Worm (Caenorhabditis elegans) whole organism, L1 larva: ENCODE results near the gene atf-2.

ENCODE experiments used
- C04F5.9 ChIP-seq: sonication (generic microtip); optimal IDR thresholded peaks from 2 replicates; lab custom pipeline; 2016; ENCODE audit warnings: missing genetic modification characterization, missing compliant biosample characterization
- C16A3.4 ChIP-seq: fragments of 150-350 bp; optimal IDR thresholded peaks from 2 replicates; lab custom pipeline; 2014; ENCODE audit warnings: missing biosample characterization, missing genetic modification characterization
- C34B4.2 ChIP-seq: sonication (generic microtip); optimal IDR thresholded peaks from 2 replicates; lab custom pipeline; 2017; ENCODE audit warnings: mild to moderate bottlenecking, missing genetic modification characterization, missing compliant biosample characterization
- Y116A8C.19 ChIP-seq: sonication (generic microtip); optimal IDR thresholded peaks from 2 replicates; lab custom pipeline; 2016; ENCODE audit warnings: missing compliant biosample characterization, missing genetic modification characterization, borderline replicate concordance
- aly-2 ChIP-seq: fragments of 150-350 bp; optimal IDR thresholded peaks from 2 replicates; lab custom pipeline; 2014; ENCODE audit warnings: missing biosample characterization, missing genetic modification characterization
- ama-1 ChIP-seq: fragments of 150-350 bp; optimal IDR thresholded peaks from 2 replicates; lab custom pipeline; 2014
- blmp-1 ChIP-seq: fragments of 150-350 bp; optimal IDR thresholded peaks from 2 replicates; lab custom pipeline; 2014; ENCODE audit warnings: missing biosample characterization, missing genetic modification characterization
- ceh-8 ChIP-seq: fragments of 200-800 bp; sonication (Bioruptor generic); optimal IDR thresholded peaks from 2 replicates; lab custom pipeline; 2018; ENCODE audit warnings: mild to moderate bottlenecking, missing genetic modification characterization, moderate library complexity, missing compliant biosample characterization
- ceh-82 ChIP-seq, 3 experiments: fragments of 150-350 bp in 1 of 3; sonication (generic microtip) in 2 of 3; optimal IDR thresholded peaks; 2 replicates each; lab custom pipeline; 2014 to 2017; ENCODE audit warnings: missing biosample characterization in 3 of 3, missing genetic modification characterization in 3 of 3
- ceh-88 ChIP-seq: fragments of 200-800 bp; sonication (Bioruptor generic); IDR thresholded peaks from 2 replicates; pipeline ENCODE4 v1.3.6; 2022; ENCODE audit warnings: missing genetic modification characterization, missing compliant biosample characterization
- ceh-90 ChIP-seq: sonication (generic microtip); optimal IDR thresholded peaks from 2 replicates; lab custom pipeline; 2016; ENCODE audit warnings: missing genetic modification characterization, missing compliant biosample characterization
- ces-1 ChIP-seq: fragments of 150-350 bp; optimal IDR thresholded peaks from 2 replicates; lab custom pipeline; 2014; ENCODE audit warnings: missing biosample characterization, missing genetic modification reagents, missing genetic modification characterization
- dsc-1 ChIP-seq: sonication (generic microtip); optimal IDR thresholded peaks from 2 replicates; lab custom pipeline; 2016; ENCODE audit warnings: mild to moderate bottlenecking, missing genetic modification characterization, missing compliant biosample characterization
- egl-13 ChIP-seq: sonication (generic microtip); optimal IDR thresholded peaks from 2 replicates; lab custom pipeline; 2016; ENCODE audit warnings: missing genotype, missing genetic modification reagents, missing genetic modification characterization, missing compliant biosample characterization
- egl-27 ChIP-seq, 2 experiments: fragments of 150-350 bp in 1 of 2; sonication (generic microtip); optimal IDR thresholded peaks; 3 replicates each; lab custom pipeline; 2017 to 2018; ENCODE audit warnings: missing biosample characterization in 2 of 2, missing genetic modification characterization in 2 of 2, missing genetic modification reagents in 2 of 2
- elt-2 ChIP-seq: sonication (generic microtip); optimal IDR thresholded peaks from 2 replicates; lab custom pipeline; 2016; ENCODE audit warnings: missing genetic modification characterization, mild to moderate bottlenecking, inconsistent platforms, missing compliant biosample characterization, missing genetic modification reagents
- fkh-8 ChIP-seq: sonication (generic microtip); optimal IDR thresholded peaks from 2 replicates; lab custom pipeline; 2016; ENCODE audit warnings: mild to moderate bottlenecking, missing genetic modification characterization, missing compliant biosample characterization
- hlh-17 ChIP-seq: fragments of 200-800 bp; sonication (Bioruptor generic); optimal IDR thresholded peaks from 2 replicates; lab custom pipeline; 2018; ENCODE audit warnings: missing genetic modification characterization, mild to moderate bottlenecking, missing compliant biosample characterization, moderate library complexity, borderline replicate concordance
- hpl-2 ChIP-seq: fragments of 150-350 bp; optimal IDR thresholded peaks from 2 replicates; lab custom pipeline; 2014; ENCODE audit warnings: missing biosample characterization, missing genetic modification reagents, missing genetic modification characterization
- isw-1 ChIP-seq: fragments of 200-800 bp; sonication (Bioruptor generic); IDR thresholded peaks from 2 replicates; pipeline ENCODE4 v1.3.6; 2022; ENCODE audit warnings: missing genetic modification characterization, missing compliant biosample characterization
- lin-13 ChIP-seq: fragments of 150-350 bp; optimal IDR thresholded peaks from 2 replicates; lab custom pipeline; 2014; ENCODE audit warnings: missing biosample characterization, missing genetic modification reagents, missing genetic modification characterization
- lin-14 ChIP-seq: fragments of 200-800 bp; sonication (Bioruptor generic); optimal IDR thresholded peaks from 2 replicates; lab custom pipeline; 2018; ENCODE audit warnings: mild to moderate bottlenecking, missing genetic modification characterization, moderate library complexity, missing compliant biosample characterization
- lin-15B ChIP-seq: fragments of 150-350 bp; sonication (generic microtip); optimal IDR thresholded peaks from 3 replicates; lab custom pipeline; 2014; ENCODE audit warnings: missing biosample characterization, missing genetic modification characterization
- lsy-2 ChIP-seq, 2 experiments: fragments of 150-350 bp; optimal IDR thresholded peaks; 2 replicates each; lab custom pipeline; 2014; ENCODE audit warnings: missing biosample characterization in 2 of 2, missing genetic modification characterization in 2 of 2
- mef-2 ChIP-seq: fragments of 150-350 bp; optimal IDR thresholded peaks from 2 replicates; lab custom pipeline; 2014; ENCODE audit warnings: missing biosample characterization, missing genetic modification characterization
- nhr-12 ChIP-seq: sonication (generic microtip); optimal IDR thresholded peaks from 2 replicates; lab custom pipeline; 2017; ENCODE audit warnings: missing biosample characterization, missing genetic modification characterization
- nhr-20 ChIP-seq: sonication (generic microtip); optimal IDR thresholded peaks from 2 replicates; lab custom pipeline; 2016; ENCODE audit warnings: mild to moderate bottlenecking, missing genetic modification characterization, missing compliant biosample characterization
- nhr-237 ChIP-seq: fragments of 150-350 bp; optimal IDR thresholded peaks from 2 replicates; lab custom pipeline; 2014; ENCODE audit warnings: missing biosample characterization, missing genetic modification characterization
- nhr-28 ChIP-seq: fragments of 150-350 bp; optimal IDR thresholded peaks from 2 replicates; lab custom pipeline; 2014; ENCODE audit warnings: missing biosample characterization, missing genetic modification characterization
- nhr-47 ChIP-seq: sonication (generic microtip); optimal IDR thresholded peaks from 2 replicates; lab custom pipeline; 2016; ENCODE audit warnings: mild to moderate bottlenecking, missing genetic modification characterization, moderate library complexity, missing compliant biosample characterization
- nhr-71 ChIP-seq: sonication (generic microtip); optimal IDR thresholded peaks from 2 replicates; lab custom pipeline; 2016; ENCODE audit warnings: mild to moderate bottlenecking, missing genetic modification characterization, moderate library complexity, missing compliant biosample characterization
- nhr-77 ChIP-seq: fragments of 150-350 bp; optimal IDR thresholded peaks from 2 replicates; lab custom pipeline; 2014; ENCODE audit warnings: missing biosample characterization, missing genetic modification characterization
- nhr-84 ChIP-seq: sonication (generic microtip); optimal IDR thresholded peaks from 2 replicates; lab custom pipeline; 2017; ENCODE audit warnings: missing biosample characterization, missing genetic modification characterization
- nhr-85 ChIP-seq: sonication (generic microtip); peaks from one replicate; lab custom pipeline; 2016; ENCODE audit warnings: missing genetic modification characterization, inconsistent platforms, missing compliant biosample characterization
- pag-3 ChIP-seq: sonication (generic microtip); optimal IDR thresholded peaks from 2 replicates; lab custom pipeline; 2017; ENCODE audit warnings: missing genetic modification characterization, mild to moderate bottlenecking, missing compliant biosample characterization, antibody characterized with exemption, borderline replicate concordance; ENCODE audit not compliant: insufficient read depth
- pax-3 ChIP-seq: fragments of 200-800 bp; sonication (Bioruptor generic); optimal IDR thresholded peaks from 2 replicates; lab custom pipeline; 2018; ENCODE audit warnings: mild to moderate bottlenecking, missing genetic modification characterization, moderate library complexity, missing compliant biosample characterization
- skn-1 ChIP-seq: fragments of 150-350 bp; optimal IDR thresholded peaks from 2 replicates; lab custom pipeline; 2014; ENCODE audit warnings: missing biosample characterization, missing genetic modification characterization
- snu-23 ChIP-seq: sonication (generic microtip); optimal IDR thresholded peaks from 2 replicates; lab custom pipeline; 2016; ENCODE audit warnings: missing genetic modification characterization, missing compliant biosample characterization
- sox-4 ChIP-seq: sonication (generic microtip); optimal IDR thresholded peaks from 2 replicates; lab custom pipeline; 2016; ENCODE audit warnings: missing genetic modification characterization, missing compliant biosample characterization
- sptf-1 ChIP-seq: fragments of 150-350 bp; optimal IDR thresholded peaks from 2 replicates; lab custom pipeline; 2014; ENCODE audit warnings: missing biosample characterization, missing genetic modification characterization
- swsn-7 ChIP-seq: sonication (generic microtip); optimal IDR thresholded peaks from 2 replicates; lab custom pipeline; 2016; ENCODE audit warnings: missing genetic modification characterization, missing compliant biosample characterization
- tlp-1 ChIP-seq: fragments of 150-350 bp; optimal IDR thresholded peaks from 2 replicates; lab custom pipeline; 2014; ENCODE audit warnings: missing biosample characterization, missing genetic modification characterization
- unc-130 ChIP-seq: fragments of 150-350 bp; optimal IDR thresholded peaks from 2 replicates; lab custom pipeline; 2017; ENCODE audit warnings: missing biosample characterization, missing genetic modification characterization, inconsistent platforms
- unc-62 ChIP-seq: fragments of 150-350 bp; optimal IDR thresholded peaks from 2 replicates; lab custom pipeline; 2014; ENCODE audit warnings: missing biosample characterization, missing genetic modification reagents, missing genetic modification characterization
- unc-98 ChIP-seq: fragments of 200-800 bp; sonication (Bioruptor generic); IDR thresholded peaks from 2 replicates; pipeline ENCODE4 v1.3.6; 2022; ENCODE audit warnings: missing genetic modification characterization, missing compliant biosample characterization
- zip-4 ChIP-seq: fragments of 200-800 bp; sonication (Bioruptor generic); optimal IDR thresholded peaks from 2 replicates; lab custom pipeline; 2018; ENCODE audit warnings: mild to moderate bottlenecking, missing genetic modification characterization, moderate library complexity, missing compliant biosample characterization
- ztf-4 ChIP-seq: fragments of 150-350 bp; optimal IDR thresholded peaks from 2 replicates; lab custom pipeline; 2014; ENCODE audit warnings: missing biosample characterization, missing genetic modification characterization

atf-2 gene

DNA sequence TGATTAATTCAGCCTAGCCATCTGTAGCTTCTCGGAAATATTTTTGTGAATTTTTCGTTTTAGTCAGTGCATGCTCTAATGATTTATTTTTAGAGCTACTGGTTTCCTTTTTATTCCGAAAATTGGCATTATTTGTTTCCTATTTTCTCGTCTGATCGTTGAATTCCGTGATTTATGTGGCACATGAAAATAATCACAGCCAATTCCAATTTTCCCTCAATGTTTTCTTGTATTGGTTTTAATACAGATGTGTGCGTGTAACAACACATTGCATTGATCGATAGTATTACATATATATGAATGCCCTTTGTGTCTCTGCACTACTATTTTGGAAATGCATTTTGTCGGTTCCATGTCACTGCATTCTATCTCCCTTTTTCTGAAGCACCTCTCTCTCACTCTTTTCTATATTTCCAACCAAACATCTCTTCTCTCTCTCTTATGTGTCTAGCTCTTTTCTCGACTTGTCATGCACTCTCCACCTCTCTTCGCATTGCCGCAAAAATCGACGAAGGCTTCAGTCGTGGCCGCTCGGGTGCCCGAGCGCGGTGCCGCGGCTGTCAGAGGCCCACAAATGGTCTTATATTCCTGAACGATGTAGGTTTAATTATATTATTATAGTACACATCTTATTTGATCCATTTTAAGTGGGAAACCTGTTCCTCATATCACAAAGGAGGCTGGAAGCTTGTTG, 32.6 kb downstream of the atf-2 start (continued):
- TF ChIP-seq hlh-17 (GFP tag; lab: Kevin White, UChicago) (no peak), skn-1 (tag; lab: Kevin White, UChicago) (peak; percentile 8), nhr-77 (tag; lab: Kevin White, UChicago) (no peak), nhr-28 (tag; lab: Kevin White, UChicago) (no peak), nhr-20 (tag; lab: Kevin White, UChicago) (no peak), lin-13 (GFP tag; lab: Kevin White, UChicago) (no peak)

DNA sequence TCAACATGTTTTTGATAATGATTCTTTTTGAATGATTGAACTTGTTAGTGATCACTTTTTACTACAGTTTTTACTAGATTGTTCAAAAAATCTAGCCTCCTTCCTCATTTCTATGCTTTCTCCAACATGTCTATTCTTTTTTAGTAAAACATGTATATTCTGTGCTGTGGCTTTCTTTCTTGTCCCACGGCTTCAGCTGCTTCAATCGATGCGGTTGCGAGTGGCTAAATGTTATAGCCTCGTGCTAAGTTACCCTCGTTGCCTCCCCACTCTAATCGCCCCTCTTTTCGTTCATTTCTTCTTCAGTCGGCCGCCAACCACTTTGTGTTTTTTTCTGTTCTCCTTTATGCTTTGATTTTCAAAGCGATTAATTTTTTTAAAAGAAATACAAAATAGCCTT, 34.1 kb downstream of the atf-2 start:
- TF ChIP-seq swsn-7 (peak; percentile 19), lin-14 (GFP tag; lab: Kevin White, UChicago) (peak; percentile 65), lsy-2 (tag; optimal IDR thresholded peaks at IDR 0.05; lab: Kevin White, UChicago) (peak in 1 of 2 experiments; percentile 13), dsc-1 (peak; percentile 17), sptf-1 (tag; lab: Kevin White, UChicago) (no peak), snu-23 (GFP tag; lab: Kevin White, UChicago) (peak; percentile 3), ceh-82 (tag; optimal IDR thresholded peaks at IDR 0.05; lab: Kevin White, UChicago) (peak in 2 of 3 experiments; percentile 4 to 54), fkh-8 (tag; lab: Kevin White, UChicago) (peak; percentile 15), nhr-71 (tag; lab: Kevin White, UChicago) (peak; percentile 10), Y116A8C.19 (tag; lab: Kevin White, UChicago) (no peak)

DNA sequence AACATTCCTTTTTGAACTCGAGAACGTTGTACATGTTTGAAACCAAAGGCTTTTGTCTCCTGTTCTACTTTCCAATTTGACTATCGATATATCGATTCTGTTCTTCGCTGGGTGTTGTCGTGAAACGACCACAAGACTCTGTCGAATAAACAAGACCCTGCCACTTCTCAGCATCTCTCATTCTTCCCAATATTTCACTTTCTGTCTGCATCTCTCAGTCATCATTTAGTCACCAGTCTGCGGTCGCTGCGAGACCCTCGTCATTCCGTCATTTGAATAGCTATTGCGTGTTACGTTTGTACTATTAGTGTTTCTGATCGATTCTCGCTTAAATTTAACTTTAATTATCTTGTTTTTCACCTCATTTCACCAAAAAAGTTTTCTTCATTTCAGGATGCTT, 35.6 kb downstream of the atf-2 start:
- TF ChIP-seq Y116A8C.19 (tag; lab: Kevin White, UChicago) (peak; percentile 33), aly-2 (tag; lab: Kevin White, UChicago) (peak; percentile 74), unc-62 (no peak), ces-1 (GFP tag; lab: Kevin White, UChicago) (no peak), nhr-47 (tag; lab: Kevin White, UChicago) (peak; percentile 97), C16A3.4 (tag; lab: Kevin White, UChicago) (peak; percentile 93), nhr-237 (tag; lab: Kevin White, UChicago) (peak; percentile 89), lin-15B (tag; lab: Kevin White, UChicago) (peak; percentile 23), sox-4 (tag; lab: Kevin White, UChicago) (peak; percentile 85), egl-13 (tag; lab: Kevin White, UChicago) (peak; percentile 93), mef-2 (tag; lab: Kevin White, UChicago) (peak; percentile 66), nhr-84 (tag; lab: Kevin White, UChicago) (no peak), pag-3 (no peak), ama-1 (lab: Kevin White, UChicago) (peak; percentile 96), fkh-8 (tag; lab: Kevin White, UChicago) (peak; percentile 99), hpl-2 (peak; percentile 86), unc-130 (peak; percentile 98), C04F5.9 (peak; percentile 78), lsy-2 (tag; optimal IDR thresholded peaks at IDR 0.05; lab: Kevin White, UChicago) (peak; percentile 93 to 94), zip-4 (GFP tag; lab: Kevin White, UChicago) (peak; percentile 84), skn-1 (tag; lab: Kevin White, UChicago) (peak; percentile 96), C34B4.2 (tag; lab: Kevin White, UChicago) (no peak), elt-2 (tag; lab: Kevin White, UChicago) (peak; percentile 82), egl-27 (tag; optimal IDR thresholded peaks at IDR 0.05; lab: Kevin White, UChicago) (no peak), tlp-1 (no peak), unc-98 (GFP tag; lab: Robert Waterston, UW) (no peak), swsn-7 (peak; percentile 98), ztf-4 (tag; lab: Kevin White, UChicago) (peak; percentile 97), pax-3 (tag; lab: Kevin White, UChicago) (peak; percentile 93), ceh-88 (GFP tag; lab: Robert Waterston, UW) (peak; percentile 92), nhr-12 (no peak), ceh-8 (GFP tag; lab: Kevin White, UChicago) (peak; percentile 94), isw-1 (GFP tag; lab: Robert Waterston, UW) (peak; percentile 92), nhr-85 (peak; percentile 99), blmp-1 (peak; percentile 86), lin-14 (GFP tag; lab: Kevin White, UChicago) (peak; percentile 98), ceh-82 (tag; optimal IDR thresholded peaks at IDR 0.05; lab: Kevin White, UChicago) (peak; percentile 75 to 89 (median 82)), ceh-90 (no peak), lin-13 (GFP tag; lab: Kevin White, UChicago) (peak; percentile 94)
